Worm (Caenorhabditis elegans) whole organism, late embryonic: ENCODE measurements around the gene tasp-1.

Source experiments
- C08G9.2 ChIP-seq: sonication (generic microtip); optimal IDR thresholded peaks from 2 replicates; lab custom pipeline; 2016; ENCODE audit warnings: mild to moderate bottlenecking, missing genetic modification characterization, moderate library complexity, missing compliant biosample characterization
- C38D4.7 ChIP-seq: fragments of 200-800 bp; sonication (Bioruptor generic); optimal IDR thresholded peaks from 2 replicates; lab custom pipeline; 2018; ENCODE audit warnings: mild to moderate bottlenecking, missing genetic modification characterization, moderate library complexity, missing compliant biosample characterization
- F13H6.1 ChIP-seq: sonication (generic microtip); optimal IDR thresholded peaks from 2 replicates; lab custom pipeline; 2016; ENCODE audit warnings: missing genetic modification characterization, missing compliant biosample characterization
- K02D7.2 ChIP-seq: sonication (generic microtip); optimal IDR thresholded peaks from 2 replicates; lab custom pipeline; 2017; ENCODE audit warnings: mild to moderate bottlenecking, missing genetic modification characterization, missing compliant biosample characterization
- K09A11.1 ChIP-seq: sonication (generic microtip); optimal IDR thresholded peaks from 2 replicates; lab custom pipeline; 2017; ENCODE audit warnings: antibody characterized with exemption, mild to moderate bottlenecking, missing genetic modification characterization, missing compliant biosample characterization; ENCODE audit not compliant: insufficient read depth
- T23F11.4 ChIP-seq: fragments of 200-800 bp; sonication (Bioruptor generic); optimal IDR thresholded peaks from 2 replicates; lab custom pipeline; 2018; ENCODE audit warnings: mild to moderate bottlenecking, missing genetic modification characterization, missing compliant biosample characterization
- Y22D7AL.16 ChIP-seq: sonication (generic microtip); optimal IDR thresholded peaks from 2 replicates; lab custom pipeline; 2016; ENCODE audit warnings: missing genetic modification characterization, missing compliant biosample characterization
- ama-1 ChIP-seq: fragments of 150-350 bp; optimal IDR thresholded peaks from 2 replicates; lab custom pipeline; 2014
- ceh-14 ChIP-seq: sonication (generic microtip); optimal IDR thresholded peaks from 2 replicates; lab custom pipeline; 2016; ENCODE audit warnings: missing genotype, missing genetic modification characterization, missing compliant biosample characterization
- ceh-18 ChIP-seq: sonication (generic microtip); optimal IDR thresholded peaks from 2 replicates; lab custom pipeline; 2016; ENCODE audit warnings: missing genetic modification characterization, missing compliant biosample characterization
- ceh-19 ChIP-seq: fragments of 200-800 bp; sonication (Bioruptor generic); optimal IDR thresholded peaks from 2 replicates; lab custom pipeline; 2018; ENCODE audit warnings: mild to moderate bottlenecking, missing genetic modification characterization, missing compliant biosample characterization
- ceh-24 ChIP-seq: sonication (generic microtip); optimal IDR thresholded peaks from 2 replicates; lab custom pipeline; 2016; ENCODE audit warnings: mild to moderate bottlenecking, missing genetic modification characterization, missing compliant biosample characterization
- ceh-30 ChIP-seq: fragments of 150-350 bp; optimal IDR thresholded peaks from 2 replicates; lab custom pipeline; 2014; ENCODE audit warnings: missing biosample characterization, missing genetic modification characterization
- ceh-31 ChIP-seq: sonication (generic microtip); optimal IDR thresholded peaks from 2 replicates; lab custom pipeline; 2016; ENCODE audit warnings: missing genetic modification characterization, missing compliant biosample characterization
- ceh-34 ChIP-seq: sonication (generic microtip); optimal IDR thresholded peaks from 2 replicates; lab custom pipeline; 2016; ENCODE audit warnings: mild to moderate bottlenecking, missing genetic modification characterization, missing compliant biosample characterization
- ceh-45 ChIP-seq: fragments of 200-800 bp; sonication (Bioruptor generic); IDR thresholded peaks from 2 replicates; pipeline ENCODE4 v1.3.6; 2022; ENCODE audit warnings: missing genetic modification reagents, missing genetic modification characterization, missing compliant biosample characterization
- ceh-48 ChIP-seq: sonication (generic microtip); optimal IDR thresholded peaks from 2 replicates; lab custom pipeline; 2016; ENCODE audit warnings: missing genetic modification characterization, inconsistent platforms, missing compliant biosample characterization
- ceh-6 ChIP-seq: fragments of 200-800 bp; sonication (Bioruptor generic); optimal IDR thresholded peaks from 2 replicates; lab custom pipeline; 2018; ENCODE audit warnings: mild to moderate bottlenecking, missing genetic modification characterization, missing compliant biosample characterization
- elt-2 ChIP-seq: sonication (generic microtip); optimal IDR thresholded peaks from 2 replicates; lab custom pipeline; 2016; ENCODE audit warnings: missing genetic modification reagents, missing genetic modification characterization, missing compliant biosample characterization
- ets-4 ChIP-seq: sonication (generic microtip); optimal IDR thresholded peaks from 2 replicates; lab custom pipeline; 2016; ENCODE audit warnings: missing genetic modification characterization, missing compliant biosample characterization
- eyg-1 ChIP-seq: sonication (generic microtip); optimal IDR thresholded peaks from 2 replicates; lab custom pipeline; 2016; ENCODE audit warnings: missing genotype, missing genetic modification characterization, missing compliant biosample characterization
- hlh-15 ChIP-seq: sonication (generic microtip); optimal IDR thresholded peaks from 2 replicates; lab custom pipeline; 2016; ENCODE audit warnings: missing genetic modification characterization, missing compliant biosample characterization
- hlh-6 ChIP-seq: sonication (generic microtip); optimal IDR thresholded peaks from 2 replicates; lab custom pipeline; 2016; ENCODE audit warnings: missing genotype, missing genetic modification characterization, missing compliant biosample characterization
- hlh-8 ChIP-seq: sonication (generic microtip); optimal IDR thresholded peaks from 2 replicates; lab custom pipeline; 2016; ENCODE audit warnings: missing genotype, missing genetic modification characterization, missing compliant biosample characterization
- lim-6 ChIP-seq: sonication (generic microtip); optimal IDR thresholded peaks from 2 replicates; lab custom pipeline; 2016; ENCODE audit warnings: missing genetic modification characterization, missing compliant biosample characterization
- lin-11 ChIP-seq: fragments of 200-800 bp; sonication (Bioruptor generic); optimal IDR thresholded peaks from 2 replicates; lab custom pipeline; 2018; ENCODE audit warnings: mild to moderate bottlenecking, missing genetic modification characterization, missing compliant biosample characterization
- madf-2 ChIP-seq: sonication (generic microtip); optimal IDR thresholded peaks from 2 replicates; lab custom pipeline; 2017; ENCODE audit warnings: missing genetic modification characterization, missing compliant biosample characterization
- nfya-1 ChIP-seq: sonication (generic microtip); optimal IDR thresholded peaks from 2 replicates; lab custom pipeline; 2017; ENCODE audit warnings: missing genetic modification characterization, mild to moderate bottlenecking, missing compliant biosample characterization, antibody characterized with exemption, moderate library complexity
- nhr-11 ChIP-seq: fragments of 150-350 bp; optimal IDR thresholded peaks from 2 replicates; lab custom pipeline; 2014; ENCODE audit warnings: missing biosample characterization, missing genetic modification characterization
- odd-2 ChIP-seq: sonication (generic microtip); optimal IDR thresholded peaks from 2 replicates; lab custom pipeline; 2017; ENCODE audit warnings: antibody characterized with exemption, mild to moderate bottlenecking, missing genetic modification characterization, missing compliant biosample characterization
- pat-9 ChIP-seq: fragments of 200-800 bp; sonication (Bioruptor generic); optimal IDR thresholded peaks from 2 replicates; lab custom pipeline; 2018; ENCODE audit warnings: mild to moderate bottlenecking, missing genetic modification characterization, moderate library complexity, missing compliant biosample characterization
- pax-1 ChIP-seq: fragments of 150-350 bp; optimal IDR thresholded peaks from 2 replicates; lab custom pipeline; 2014; ENCODE audit warnings: missing biosample characterization, missing genetic modification characterization
- pha-2 ChIP-seq: sonication (generic microtip); optimal IDR thresholded peaks from 2 replicates; lab custom pipeline; 2017; ENCODE audit warnings: mild to moderate bottlenecking, missing genetic modification characterization, missing compliant biosample characterization
- pha-4 ChIP-seq: fragments of 150-350 bp; optimal IDR thresholded peaks from 2 replicates; lab custom pipeline; 2018; ENCODE audit warnings: missing biosample characterization, missing genetic modification reagents, missing genetic modification characterization
- pqm-1 ChIP-seq: sonication (generic microtip); optimal IDR thresholded peaks from 2 replicates; lab custom pipeline; 2016; ENCODE audit warnings: missing genetic modification characterization, missing compliant biosample characterization
- pros-1 ChIP-seq: fragments of 150-350 bp; optimal IDR thresholded peaks from 2 replicates; lab custom pipeline; 2014; ENCODE audit warnings: missing biosample characterization, missing genetic modification reagents, missing genetic modification characterization
- ref-2 ChIP-seq: sonication (generic microtip); optimal IDR thresholded peaks from 2 replicates; lab custom pipeline; 2016; ENCODE audit warnings: missing genetic modification characterization, missing compliant biosample characterization
- rnt-1 ChIP-seq: sonication (generic microtip); optimal IDR thresholded peaks from 2 replicates; lab custom pipeline; 2016; ENCODE audit warnings: missing genetic modification characterization, missing compliant biosample characterization
- sox-4 ChIP-seq: sonication (generic microtip); optimal IDR thresholded peaks from 2 replicates; lab custom pipeline; 2017; ENCODE audit warnings: mild to moderate bottlenecking, missing genetic modification characterization, inconsistent platforms, missing compliant biosample characterization
- syd-9 ChIP-seq: sonication (generic microtip); optimal IDR thresholded peaks from 2 replicates; lab custom pipeline; 2016; ENCODE audit warnings: mild to moderate bottlenecking, missing genetic modification characterization, moderate library complexity, missing compliant biosample characterization
- tbx-2 ChIP-seq: sonication (generic microtip); optimal IDR thresholded peaks from 2 replicates; lab custom pipeline; 2016; ENCODE audit warnings: missing genetic modification characterization, missing compliant biosample characterization
- tbx-7 ChIP-seq: sonication (generic microtip); optimal IDR thresholded peaks from 2 replicates; lab custom pipeline; 2016; ENCODE audit warnings: missing genotype, missing genetic modification characterization, missing compliant biosample characterization
- ttx-3 ChIP-seq: sonication (generic microtip); optimal IDR thresholded peaks from 2 replicates; lab custom pipeline; 2016; ENCODE audit warnings: missing genetic modification reagents, missing genetic modification characterization, missing compliant biosample characterization
- unc-42 ChIP-seq: sonication (generic microtip); optimal IDR thresholded peaks from 2 replicates; lab custom pipeline; 2016; ENCODE audit warnings: missing genotype, missing genetic modification characterization, missing compliant biosample characterization
- unc-55 ChIP-seq: sonication (generic microtip); optimal IDR thresholded peaks from 2 replicates; lab custom pipeline; 2017; ENCODE audit warnings: missing biosample characterization, missing genetic modification reagents, missing genetic modification characterization
- unc-86 ChIP-seq: sonication (generic microtip); optimal IDR thresholded peaks from 2 replicates; lab custom pipeline; 2016; ENCODE audit warnings: missing genetic modification characterization, missing compliant biosample characterization
- zip-5 ChIP-seq: sonication (generic microtip); optimal IDR thresholded peaks from 2 replicates; lab custom pipeline; 2016; ENCODE audit warnings: missing genetic modification characterization, missing compliant biosample characterization
- ztf-16 ChIP-seq: sonication (generic microtip); optimal IDR thresholded peaks from 2 replicates; lab custom pipeline; 2017; ENCODE audit warnings: missing genetic modification characterization, missing compliant biosample characterization

Gene tasp-1

ce11 chrIII:10739902-10740301 is 19.2 kb upstream of the tasp-1 start:
- peak; percentile 12 for TF ChIP-seq elt-2 (tag; lab: Kevin White, UChicago)
- TF ChIP-seq hlh-15 (tag; lab: Kevin White, UChicago) = no peak
- TF ChIP-seq pqm-1 (tag; lab: Kevin White, UChicago) = no peak
- no peak for TF ChIP-seq odd-2 (tag; lab: Kevin White, UChicago)
- TF ChIP-seq unc-42 (tag; lab: Kevin White, UChicago) = peak; percentile 30
- TF ChIP-seq syd-9 = no peak
- no peak for TF ChIP-seq zip-5
- TF ChIP-seq ceh-14 (tag; lab: Kevin White, UChicago) = no peak
- no peak for TF ChIP-seq K02D7.2
- no peak for TF ChIP-seq ceh-24 (tag; lab: Kevin White, UChicago)
- no peak for TF ChIP-seq eyg-1 (tag; lab: Kevin White, UChicago)
- TF ChIP-seq unc-55 = no peak
- no peak for TF ChIP-seq madf-2 (tag; lab: Kevin White, UChicago)
- TF ChIP-seq ttx-3 (tag; lab: Kevin White, UChicago) = no peak
- TF ChIP-seq C08G9.2 = no peak
- peak; percentile 78 for TF ChIP-seq ceh-34 (tag; lab: Kevin White, UChicago)
- peak; percentile 68 for TF ChIP-seq ceh-48
- TF ChIP-seq hlh-8 (tag; lab: Kevin White, UChicago) = no peak
- TF ChIP-seq Y22D7AL.16 (tag; lab: Kevin White, UChicago) = no peak
- TF ChIP-seq C38D4.7 (GFP tag; lab: Kevin White, UChicago) = no peak
- TF ChIP-seq pax-1 = no peak
- TF ChIP-seq pha-4 = no peak
- no peak for TF ChIP-seq ceh-30
- peak; percentile 34 for TF ChIP-seq tbx-2 (tag; lab: Kevin White, UChicago)
- no peak for TF ChIP-seq pros-1 (tag; lab: Kevin White, UChicago)
- no peak for TF ChIP-seq ceh-18 (tag; lab: Kevin White, UChicago)
- TF ChIP-seq K09A11.1 (tag; lab: Kevin White, UChicago) = no peak
- peak; percentile 50 for TF ChIP-seq ama-1
- TF ChIP-seq T23F11.4 = no peak
- TF ChIP-seq nfya-1 = peak; percentile 9
- no peak for TF ChIP-seq ceh-6
- no peak for TF ChIP-seq ceh-45 (GFP tag; lab: Robert Waterston, UW)
- TF ChIP-seq hlh-6 (tag; lab: Kevin White, UChicago) = no peak
- TF ChIP-seq ets-4 (tag; lab: Kevin White, UChicago) = no peak
- TF ChIP-seq sox-4 (tag; lab: Kevin White, UChicago) = no peak
- no peak for TF ChIP-seq ztf-16
- no peak for TF ChIP-seq lim-6 (tag; lab: Kevin White, UChicago)
- no peak for TF ChIP-seq lin-11
- TF ChIP-seq tbx-7 (tag; lab: Kevin White, UChicago) = no peak
- peak; percentile 37 for TF ChIP-seq ceh-31
- TF ChIP-seq unc-86 (tag; lab: Kevin White, UChicago) = no peak
- no peak for TF ChIP-seq pha-2 (tag; lab: Kevin White, UChicago)
- no peak for TF ChIP-seq pat-9
- no peak for TF ChIP-seq rnt-1 (tag; lab: Kevin White, UChicago)
- no peak for TF ChIP-seq nhr-11 (tag; lab: Kevin White, UChicago)
- no peak for TF ChIP-seq ref-2 (tag; lab: Kevin White, UChicago)
- no peak for TF ChIP-seq F13H6.1 (tag; lab: Kevin White, UChicago)
- TF ChIP-seq ceh-19 = no peak
- TF ChIP-seq, all 69 proteins: peak for 8
